Worm (Caenorhabditis elegans): ENCODE data around the gene F11D5.5.
A peak's percentile ranks its signal among the peaks of the same experiment; 100 is the strongest.

DNA sequence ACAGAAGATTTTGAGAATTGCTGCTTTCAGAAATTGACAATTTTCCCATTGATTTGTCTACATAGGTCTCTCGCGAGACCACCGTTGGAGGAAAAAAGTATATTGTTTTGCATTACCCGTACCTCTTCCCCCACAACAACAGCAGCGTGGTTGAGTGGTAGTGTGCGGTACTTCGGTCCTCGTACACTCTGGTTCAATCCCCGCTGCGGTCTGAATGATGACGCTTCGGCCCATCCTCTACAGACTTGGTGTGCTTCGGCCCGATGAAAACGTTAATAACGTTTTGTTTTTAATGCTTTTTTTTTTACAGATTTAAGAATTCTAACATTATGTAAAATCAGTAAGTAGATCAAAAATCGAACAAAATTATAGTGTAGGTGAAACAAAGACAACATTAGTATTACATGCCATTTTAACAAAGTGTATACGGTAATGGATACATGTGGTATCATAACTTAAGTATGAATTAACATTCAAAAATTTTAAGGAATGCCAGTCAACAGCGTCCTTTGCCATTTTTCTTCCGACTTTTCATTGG is 46.1 kb downstream of the F11D5.5 start, which contains the start of gene ZK816.3:
- TF ChIP-seq lsy-2 (tag; optimal IDR thresholded peaks at IDR 0.05) (no peak), unc-62 (GFP tag; optimal IDR thresholded peaks at IDR 0.05) (no peak), nhr-12 (tag; optimal IDR thresholded peaks at IDR 0.05) (no peak), lin-13 (tag; optimal IDR thresholded peaks at IDR 0.05) (peak; percentile 35), hlh-1 (tag; optimal IDR thresholded peaks at IDR 0.05) (peak; percentile 11), snpc-4 (tag; optimal IDR thresholded peaks at IDR 0.05) (no peak), lin-32 (GFP tag; optimal IDR thresholded peaks at IDR 0.05) (peak; percentile 42), unc-120 (tag; optimal IDR thresholded peaks at IDR 0.05; ENCODE audit: poor library complexity, severe bottlenecking) (peak; percentile 47), elt-1 (tag; optimal IDR thresholded peaks at IDR 0.05; ENCODE audit: borderline replicate concordance, insufficient read depth) (no peak), ztf-11 (tag; optimal IDR thresholded peaks at IDR 0.05) (no peak), pha-4 (tag; optimal IDR thresholded peaks at IDR 0.05) (no peak), unc-39 (tag; optimal IDR thresholded peaks at IDR 0.05) (no peak)

Data from whole organism, mixed stage, embryonic.